Worm (Caenorhabditis elegans): ENCODE data around the gene K11H3.3.
A peak's percentile ranks its signal among the peaks of the same experiment; 100 is the strongest.

The K11H3.3 gene

ce11 chrIII:9825073-9825828, 26.4 kb upstream of the K11H3.3 start, which contains the start of gene ZK632.9:
TSS of gene ZK632.9 (minus strand) at chrIII:9825432.
- TF ChIP-seq W03F9.2 (tag; optimal IDR thresholded peaks at IDR 0.05) (no peak), dao-5 (tag; optimal IDR thresholded peaks at IDR 0.05) (no peak), him-1 (tag; optimal IDR thresholded peaks at IDR 0.05) (no peak)

ce11 chrIII:9826005-9826404, 25.6 kb upstream of the K11H3.3 start:
- TF ChIP-seq W03F9.2 (tag; optimal IDR thresholded peaks at IDR 0.05) (no peak), dao-5 (tag; optimal IDR thresholded peaks at IDR 0.05) (no peak), him-1 (tag; optimal IDR thresholded peaks at IDR 0.05) (no peak)

DNA sequence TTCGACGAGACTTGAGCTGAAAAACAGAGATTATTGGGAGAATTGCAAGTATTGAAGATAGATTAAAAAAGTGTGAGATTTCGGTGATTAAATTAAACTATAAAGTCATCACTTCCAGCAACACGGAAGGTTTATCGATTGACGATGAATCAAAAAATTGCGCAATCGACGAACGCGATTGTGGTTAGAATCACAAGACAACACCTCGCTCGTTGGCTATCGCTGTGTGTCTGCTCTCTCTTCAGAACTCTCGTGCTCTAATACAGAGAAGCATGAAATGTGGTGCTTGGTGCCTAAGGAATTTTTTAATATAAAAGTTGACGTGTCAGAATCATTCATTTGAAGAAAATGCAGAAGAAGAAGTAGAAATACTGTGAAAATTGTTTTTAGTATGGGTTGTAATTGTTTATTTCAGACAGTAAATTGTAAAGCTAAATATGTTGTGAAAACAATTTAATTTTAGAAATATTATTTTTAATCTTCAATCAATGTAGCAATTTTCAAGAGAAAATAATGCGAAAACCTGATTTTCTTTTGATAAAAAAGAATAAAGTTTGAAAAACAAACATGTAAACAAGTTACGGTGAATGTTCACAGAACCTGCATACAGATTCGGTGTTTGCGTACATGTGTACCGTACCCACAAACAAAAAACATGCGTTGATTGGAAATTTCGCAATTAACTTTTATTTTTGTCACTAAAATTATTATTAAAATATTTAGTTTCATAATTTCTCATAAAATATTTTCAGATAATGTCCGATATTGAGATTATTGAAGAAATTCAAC, 24.3 kb upstream of the K11H3.3 start, which contains the start of the genes ZK632.10 and ZK632.11:
TSS of gene ZK632.10 (minus strand) at position 560 of the 789 bp plus-strand sequence.
TSS of gene ZK632.11 (plus strand) at position 753 of the 789 bp plus-strand sequence.
- TF ChIP-seq W03F9.2 (tag; optimal IDR thresholded peaks at IDR 0.05) (peak; percentile 85), dao-5 (tag; optimal IDR thresholded peaks at IDR 0.05) (no peak)

ce11 chrIII:9830502-9830901, 21.2 kb upstream of the K11H3.3 start, which contains the start of gene ZK632.12:
TSS of gene ZK632.12 (plus strand) at chrIII:9830802.
- no peak for TF ChIP-seq W03F9.2 (tag; optimal IDR thresholded peaks at IDR 0.05)
- no peak for TF ChIP-seq dao-5 (tag; optimal IDR thresholded peaks at IDR 0.05)
- TF ChIP-seq him-1 (tag; optimal IDR thresholded peaks at IDR 0.05), result no peak

ce11 chrIII:9832569-9832968, 19.1 kb upstream of the K11H3.3 start:
- TF ChIP-seq W03F9.2 (tag; optimal IDR thresholded peaks at IDR 0.05) (no peak), him-1 (tag; optimal IDR thresholded peaks at IDR 0.05) (no peak), dao-5 (tag; optimal IDR thresholded peaks at IDR 0.05) (no peak)

DNA sequence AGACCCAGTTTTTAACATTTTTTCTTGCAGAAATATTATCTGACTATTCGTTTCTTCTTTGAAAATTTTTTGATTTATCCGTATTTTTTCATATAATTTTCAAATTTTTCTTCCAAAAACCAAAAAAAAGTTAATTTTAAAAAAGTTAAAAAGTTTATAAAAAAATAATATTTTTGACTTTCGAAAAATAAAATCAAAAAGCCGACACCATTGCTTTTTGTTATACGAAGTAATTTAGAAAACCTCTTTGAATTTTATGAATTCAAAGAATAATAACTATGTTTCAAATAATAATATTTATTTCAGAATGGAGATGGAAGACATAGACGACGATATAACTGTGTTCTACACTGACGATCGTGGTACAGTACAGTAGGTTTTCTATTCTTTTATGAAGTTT, 16.8 kb upstream of the K11H3.3 start, which contains the start of gene K11H3.8:
TSS of gene K11H3.8 (plus strand) at position 301 of the 400 bp plus-strand sequence.
- no peak for TF ChIP-seq him-1 (tag; optimal IDR thresholded peaks at IDR 0.05)
- no peak for TF ChIP-seq dao-5 (tag; optimal IDR thresholded peaks at IDR 0.05)

DNA sequence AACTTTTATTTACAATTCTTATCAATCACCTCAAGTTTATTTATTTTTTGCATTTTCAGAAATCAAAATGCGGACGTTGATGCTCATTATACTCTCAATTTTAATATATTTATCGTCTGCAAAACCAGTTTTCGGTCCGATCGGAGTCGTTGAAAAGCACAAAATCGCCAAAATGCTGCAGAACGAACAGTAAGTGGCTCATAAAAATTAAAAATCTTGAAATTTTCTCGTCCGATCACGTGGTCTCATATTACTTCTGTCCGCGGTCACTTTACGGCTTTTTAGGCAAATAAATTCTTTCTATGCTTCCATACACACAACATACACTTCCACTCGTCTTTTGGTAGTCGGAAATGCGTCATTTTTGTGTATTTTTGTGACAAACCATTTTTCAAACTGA, 7.9 kb upstream of the K11H3.3 start, which contains the start of gene K11H3.5:
TSS of gene K11H3.5 (plus strand) at position 54 of the 400 bp plus-strand sequence.
- TF ChIP-seq dao-5 (tag; optimal IDR thresholded peaks at IDR 0.05) (no peak), him-1 (tag; optimal IDR thresholded peaks at IDR 0.05) (no peak), W03F9.2 (tag; optimal IDR thresholded peaks at IDR 0.05) (no peak)

- TF ChIP-seq W03F9.2 (tag; optimal IDR thresholded peaks at IDR 0.05) (no peak), dao-5 (tag; optimal IDR thresholded peaks at IDR 0.05) (no peak), him-1 (tag; optimal IDR thresholded peaks at IDR 0.05) (no peak)
These were observed 5.6 kb upstream of the K11H3.3 start, which contains the start of gene K11H3.2 for ce11 chrIII:9846093-9846492. TSS of gene K11H3.2 (plus strand) at chrIII:9846393.

ce11 chrIII:9848083-9848482, 3.6 kb upstream of the K11H3.3 start, which contains the start of gene mrpl-36:
TSS of gene mrpl-36 (minus strand) at chrIII:9848116.
- TF ChIP-seq W03F9.2 (tag; optimal IDR thresholded peaks at IDR 0.05), result peak; percentile 69
- no peak for TF ChIP-seq him-1 (tag; optimal IDR thresholded peaks at IDR 0.05)

ce11 chrIII:9848603-9849002, 3.1 kb upstream of the K11H3.3 start:
- no peak for TF ChIP-seq dao-5 (tag; optimal IDR thresholded peaks at IDR 0.05)
- no peak for TF ChIP-seq W03F9.2 (tag; optimal IDR thresholded peaks at IDR 0.05)
- no peak for TF ChIP-seq him-1 (tag; optimal IDR thresholded peaks at IDR 0.05)

- no peak for TF ChIP-seq W03F9.2 (tag; optimal IDR thresholded peaks at IDR 0.05)
- TF ChIP-seq dao-5 (tag; optimal IDR thresholded peaks at IDR 0.05), result no peak
- no peak for TF ChIP-seq him-1 (tag; optimal IDR thresholded peaks at IDR 0.05)
These were observed 1.7 kb upstream of the K11H3.3 start for ce11 chrIII:9849950-9850349.

ce11 chrIII:9850877-9851276, 777 bp upstream of the K11H3.3 start:
- TF ChIP-seq him-1 (tag; optimal IDR thresholded peaks at IDR 0.05) (no peak), W03F9.2 (tag; optimal IDR thresholded peaks at IDR 0.05) (no peak)

ce11 chrIII:9853667-9854620, 2.3 kb downstream of the K11H3.3 start:
- TF ChIP-seq W03F9.2 (tag; optimal IDR thresholded peaks at IDR 0.05), result no peak
- no peak for TF ChIP-seq dao-5 (tag; optimal IDR thresholded peaks at IDR 0.05)
- no peak for TF ChIP-seq him-1 (tag; optimal IDR thresholded peaks at IDR 0.05)

All from whole organism, L4/young adult.